Worm (Caenorhabditis elegans) whole organism, L4 larva: ENCODE data around the gene timp-1.

ENCODE experiments used
- D1046.2 ChIP-seq: fragments of 200-800 bp; sonication (Bioruptor generic); IDR thresholded peaks from 2 replicates; pipeline ENCODE4 v1.3.6; 2022; ENCODE audit warnings: missing genetic modification characterization, missing compliant biosample characterization
- F26F4.8 ChIP-seq: fragments of 200-800 bp; sonication (Bioruptor generic); conservative IDR thresholded peaks from 2 replicates; pipeline ENCODE4 v1.3.6; 2022; ENCODE audit warnings: missing genetic modification characterization, missing compliant biosample characterization
- F49E8.2 ChIP-seq: sonication (generic microtip); optimal IDR thresholded peaks from 2 replicates; lab custom pipeline; 2016; ENCODE audit warnings: missing compliant biosample characterization, mild to moderate bottlenecking, missing genetic modification characterization, borderline replicate concordance
- T20F7.1 ChIP-seq: fragments of 200-800 bp; sonication (Bioruptor generic); optimal IDR thresholded peaks from 2 replicates; lab custom pipeline; 2018; ENCODE audit warnings: mild to moderate bottlenecking, missing genetic modification characterization, missing compliant biosample characterization
- Y105C5A.15 ChIP-seq: fragments of 200-800 bp; sonication (Bioruptor generic); IDR thresholded peaks from 2 replicates; pipeline ENCODE4 v1.3.6; 2022; ENCODE audit warnings: missing genetic modification characterization, missing compliant biosample characterization
- Y48G9A.11 ChIP-seq: fragments of 200-800 bp; sonication (Bioruptor generic); IDR thresholded peaks from 2 replicates; pipeline ENCODE4 v1.3.6; 2022; ENCODE audit warnings: missing genetic modification reagents, missing genetic modification characterization, missing compliant biosample characterization
- Y75B8A.6 ChIP-seq: fragments of 200-800 bp; sonication (Bioruptor generic); IDR thresholded peaks from 2 replicates; pipeline ENCODE4 v1.3.6; 2022; ENCODE audit warnings: missing genetic modification reagents, missing genetic modification characterization, missing compliant biosample characterization
- ZK337.2 ChIP-seq: fragments of 200-800 bp; sonication (Bioruptor generic); IDR thresholded peaks from 2 replicates; pipeline ENCODE4 v1.3.6; 2022; ENCODE audit warnings: missing genetic modification reagents, missing genetic modification characterization, missing compliant biosample characterization
- aha-1 ChIP-seq: fragments of 150-350 bp; peaks from one replicate; lab custom pipeline; 2014; ENCODE audit warnings: missing biosample characterization, missing genetic modification characterization
- ama-1 ChIP-seq: fragments of 150-350 bp; optimal IDR thresholded peaks from 2 replicates; lab custom pipeline; 2014; ENCODE audit warnings: inconsistent platforms, mixed read lengths
- arid-1 ChIP-seq: fragments of 200-800 bp; sonication (Bioruptor generic); conservative IDR thresholded peaks from 2 replicates; pipeline ENCODE4 v1.3.6; 2022; ENCODE audit warnings: missing genetic modification reagents, missing genetic modification characterization, missing compliant biosample characterization
- attf-4 ChIP-seq: sonication (generic microtip); optimal IDR thresholded peaks from 3 replicates; lab custom pipeline; 2017; ENCODE audit warnings: missing biosample characterization, missing genetic modification characterization
- ceh-28 ChIP-seq: fragments of 150-350 bp; optimal IDR thresholded peaks from 2 replicates; lab custom pipeline; 2014; ENCODE audit warnings: missing biosample characterization, missing genetic modification reagents, missing genetic modification characterization
- ceh-32 ChIP-seq: sonication (generic microtip); optimal IDR thresholded peaks from 2 replicates; lab custom pipeline; 2016; ENCODE audit warnings: mild to moderate bottlenecking, missing genetic modification characterization, missing compliant biosample characterization; ENCODE audit not compliant: poor library complexity
- ceh-62 ChIP-seq: sonication (generic microtip); optimal IDR thresholded peaks from 2 replicates; lab custom pipeline; 2017; ENCODE audit warnings: missing biosample characterization, missing genetic modification characterization
- ceh-82 ChIP-seq: sonication (generic microtip); optimal IDR thresholded peaks from 2 replicates; lab custom pipeline; 2017; ENCODE audit warnings: missing biosample characterization, missing genetic modification characterization
- daf-16 ChIP-seq, 3 experiments: sonication (generic microtip); optimal IDR thresholded peaks; 2 replicates each; lab custom pipeline; 2016 to 2017; ENCODE audit warnings: missing genetic modification characterization in 3 of 3, missing genetic modification reagents in 3 of 3, mild to moderate bottlenecking in 2 of 3, missing compliant biosample characterization in 2 of 3, missing biosample characterization in 1 of 3, moderate library complexity in 1 of 3
- daf-8 ChIP-seq: fragments of 200-800 bp; sonication (Bioruptor generic); IDR thresholded peaks from 2 replicates; pipeline ENCODE4 v1.3.6; 2022; ENCODE audit warnings: missing genetic modification characterization, missing compliant biosample characterization
- dmd-8 ChIP-seq: fragments of 200-800 bp; sonication (Bioruptor generic); IDR thresholded peaks from 2 replicates; pipeline ENCODE4 v1.3.6; 2022; ENCODE audit warnings: missing genetic modification characterization, missing compliant biosample characterization
- dve-1 ChIP-seq: sonication (generic microtip); optimal IDR thresholded peaks from 2 replicates; lab custom pipeline; 2017; ENCODE audit warnings: antibody characterized with exemption, mild to moderate bottlenecking, missing genetic modification characterization, missing compliant biosample characterization; ENCODE audit not compliant: insufficient read depth
- egl-27 ChIP-seq: sonication (generic microtip); optimal IDR thresholded peaks from 3 replicates; lab custom pipeline; 2017; ENCODE audit warnings: missing biosample characterization, missing genetic modification reagents, missing genetic modification characterization
- fkh-10 ChIP-seq: fragments of 150-350 bp; optimal IDR thresholded peaks from 2 replicates; lab custom pipeline; 2014; ENCODE audit warnings: missing biosample characterization, missing genetic modification reagents, missing genetic modification characterization
- gei-8 ChIP-seq: fragments of 200-800 bp; sonication (Bioruptor generic); optimal IDR thresholded peaks from 2 replicates; lab custom pipeline; 2018; ENCODE audit warnings: mild to moderate bottlenecking, missing genetic modification characterization, missing compliant biosample characterization
- hif-1 ChIP-seq, 2 experiments: sonication (generic microtip); optimal IDR thresholded peaks; 2 replicates each; lab custom pipeline; 2016 to 2017; ENCODE audit warnings: missing compliant biosample characterization in 2 of 2, missing genetic modification characterization in 2 of 2, missing genetic modification reagents in 2 of 2, missing genotype in 2 of 2, mild to moderate bottlenecking in 1 of 2
- jun-1 ChIP-seq: fragments of 150-350 bp; optimal IDR thresholded peaks from 2 replicates; lab custom pipeline; 2014; ENCODE audit warnings: missing biosample characterization, missing genetic modification reagents, missing genetic modification characterization
- lin-13 ChIP-seq: fragments of 150-350 bp; optimal IDR thresholded peaks from 2 replicates; lab custom pipeline; 2014; ENCODE audit warnings: missing biosample characterization, missing genetic modification reagents, missing genetic modification characterization
- lin-29 ChIP-seq: fragments of 200-800 bp; sonication (Bioruptor generic); IDR thresholded peaks from 2 replicates; pipeline ENCODE4 v1.3.6; 2022; ENCODE audit warnings: missing genetic modification reagents, missing genetic modification characterization, missing compliant biosample characterization
- lin-38 ChIP-seq: fragments of 200-800 bp; sonication (Bioruptor generic); IDR thresholded peaks from 2 replicates; pipeline ENCODE4 v1.3.6; 2022; ENCODE audit warnings: missing genetic modification reagents, missing genetic modification characterization, missing compliant biosample characterization
- mdt-29 ChIP-seq: fragments of 200-800 bp; sonication (Bioruptor generic); IDR thresholded peaks from 2 replicates; pipeline ENCODE4 v1.3.6; 2022; ENCODE audit warnings: missing genetic modification reagents, missing genetic modification characterization, missing compliant biosample characterization
- nhr-102 ChIP-seq: sonication (generic microtip); optimal IDR thresholded peaks from 2 replicates; lab custom pipeline; 2016; ENCODE audit warnings: mild to moderate bottlenecking, missing genetic modification characterization, moderate library complexity, missing compliant biosample characterization
- nhr-111 ChIP-seq: fragments of 200-800 bp; sonication (Bioruptor generic); optimal IDR thresholded peaks from 2 replicates; lab custom pipeline; 2018; ENCODE audit warnings: mild to moderate bottlenecking, missing genetic modification characterization, missing compliant biosample characterization
- nhr-25 ChIP-seq: sonication (generic microtip); optimal IDR thresholded peaks from 2 replicates; lab custom pipeline; 2017; ENCODE audit warnings: missing genetic modification characterization, mild to moderate bottlenecking, missing compliant biosample characterization, antibody characterized with exemption, moderate library complexity, borderline replicate concordance; ENCODE audit not compliant: insufficient read depth
- nhr-76 ChIP-seq: fragments of 150-350 bp; optimal IDR thresholded peaks from 2 replicates; lab custom pipeline; 2014; ENCODE audit warnings: missing biosample characterization, missing genetic modification characterization
- php-3 ChIP-seq: fragments of 200-800 bp; sonication (Bioruptor generic); IDR thresholded peaks from 2 replicates; pipeline ENCODE4 v1.3.6; 2022; ENCODE audit warnings: missing genetic modification reagents, missing genetic modification characterization, missing compliant biosample characterization
- pqm-1 ChIP-seq: sonication (generic microtip); optimal IDR thresholded peaks from 2 replicates; lab custom pipeline; 2017; ENCODE audit warnings: missing biosample characterization, missing genetic modification characterization
- rbr-2 ChIP-seq: sonication (generic microtip); optimal IDR thresholded peaks from 2 replicates; lab custom pipeline; 2016; ENCODE audit warnings: missing genotype, missing genetic modification characterization, missing compliant biosample characterization
- snpc-1.2 ChIP-seq: fragments of 200-800 bp; sonication (Bioruptor generic); IDR thresholded peaks from 2 replicates; pipeline ENCODE4 v1.3.6; 2022; ENCODE audit warnings: missing genetic modification reagents, missing genetic modification characterization, missing compliant biosample characterization
- snpc-4 ChIP-seq: fragments of 150-350 bp; optimal IDR thresholded peaks from 2 replicates; lab custom pipeline; 2014; ENCODE audit warnings: missing biosample characterization, missing genetic modification characterization
- unc-130 ChIP-seq: sonication (generic microtip); optimal IDR thresholded peaks from 2 replicates; lab custom pipeline; 2016; ENCODE audit warnings: missing genetic modification reagents, missing genetic modification characterization, missing compliant biosample characterization
- unc-62 ChIP-seq, 3 experiments: fragments of 150-350 bp in 1 of 3; sonication (generic microtip); optimal IDR thresholded peaks in 2 of 3; peaks in 1 of 3; 1 replicate in 1 of 3; 2 replicates in 2 of 3; lab custom pipeline; 2014 to 2017; ENCODE audit warnings: missing biosample characterization in 3 of 3, missing genetic modification characterization in 3 of 3, missing genetic modification reagents in 3 of 3, missing genotype in 1 of 3
- vab-7 ChIP-seq: fragments of 200-800 bp; sonication (Bioruptor generic); IDR thresholded peaks from 2 replicates; pipeline ENCODE4 v1.3.6; 2022; ENCODE audit warnings: missing genetic modification reagents, missing genetic modification characterization, missing compliant biosample characterization
- zag-1 ChIP-seq: fragments of 150-350 bp; optimal IDR thresholded peaks from 2 replicates; lab custom pipeline; 2014; ENCODE audit warnings: missing biosample characterization, missing genetic modification characterization
- zip-11 ChIP-seq: fragments of 200-800 bp; sonication (Bioruptor generic); IDR thresholded peaks from 2 replicates; pipeline ENCODE4 v1.3.6; 2022; ENCODE audit warnings: missing genetic modification characterization, missing compliant biosample characterization
- zip-2 ChIP-seq: fragments of 150-350 bp; optimal IDR thresholded peaks from 2 replicates; lab custom pipeline; 2014; ENCODE audit warnings: missing biosample characterization, missing genetic modification characterization

Gene timp-1

ce11 chrV:8223417-8223816, 16.4 kb downstream of the timp-1 start:
- peak; percentile 38 for TF ChIP-seq lin-38 (GFP tag; lab: Robert Waterston, UW)
- TF ChIP-seq dmd-8 (GFP tag; lab: Robert Waterston, UW): no peak
- peak; percentile 9 for TF ChIP-seq F49E8.2 (tag; lab: Kevin White, UChicago)

ce11 chrV:8224634-8225033, 17.6 kb downstream of the timp-1 start, which contains the start of gene pax-1:
Gene pax-1, plus strand, starts transcription at chrV:8224934.
- TF ChIP-seq D1046.2 (GFP tag; lab: Robert Waterston, UW) (no peak), jun-1 (tag; lab: Kevin White, UChicago) (no peak), ceh-32 (tag; lab: Kevin White, UChicago) (no peak), nhr-102 (tag; lab: Kevin White, UChicago) (no peak), nhr-111 (GFP tag; lab: Kevin White, UChicago) (no peak), aha-1 (tag; lab: Kevin White, UChicago) (no peak), lin-29 (no peak), fkh-10 (no peak), mdt-29 (no peak), rbr-2 (tag; lab: Kevin White, UChicago) (no peak)

- TF ChIP-seq ceh-82 (tag; lab: Kevin White, UChicago) (no peak), unc-62 (GFP tag; optimal IDR thresholded peaks at IDR 0.05 in 1 of 2; lab: Kevin White, UChicago) (peak in 1 of 2 experiments; percentile 47), unc-62 (tag; optimal IDR thresholded peaks at IDR 0.05; lab: Kevin White, UChicago) (no peak)
- TF ChIP-seq, all 104 proteins: peak for 1
Observed at ce11 chrV:8226812-8227211, 19.8 kb downstream of the timp-1 start, which contains the start of gene K07C11.10. Gene K07C11.10, minus strand, starts transcription at chrV:8226912.

- TF ChIP-seq arid-1 (GFP tag; lab: Robert Waterston, UW) (peak; percentile 70; the same call in 1 of the 2 replicates), ZK337.2 (no peak), gei-8 (no peak), zag-1 (tag; lab: Kevin White, UChicago) (no peak), ceh-62 (tag; lab: Kevin White, UChicago) (no peak), ceh-28 (tag; lab: Kevin White, UChicago) (no peak), nhr-25 (peak; percentile 56), lin-13 (GFP tag; lab: Kevin White, UChicago) (peak; percentile 78), pqm-1 (tag; lab: Kevin White, UChicago) (peak; percentile 8), nhr-102 (tag; lab: Kevin White, UChicago) (peak; percentile 91), daf-8 (GFP tag; lab: Robert Waterston, UW) (no peak), snpc-1.2 (GFP tag; lab: Robert Waterston, UW) (peak; percentile 92), jun-1 (tag; lab: Kevin White, UChicago) (no peak), Y75B8A.6 (no peak), Y48G9A.11 (peak; percentile 92), zip-11 (no peak), egl-27 (no peak), attf-4 (tag; lab: Kevin White, UChicago) (no peak), rbr-2 (tag; lab: Kevin White, UChicago) (peak; percentile 83), dve-1 (tag; lab: Kevin White, UChicago) (peak; percentile 92), hif-1 (tag; optimal IDR thresholded peaks at IDR 0.05; lab: Kevin White, UChicago) (peak; percentile 12 to 30), ama-1 (peak; percentile 94), ceh-32 (tag; lab: Kevin White, UChicago) (no peak), lin-29 (peak; percentile 25; the same call in 1 of the 2 replicates), daf-16 (GFP tag; optimal IDR thresholded peaks at IDR 0.05; lab: Kevin White, UChicago) (peak; percentile 65 to 88), daf-16 (tag; optimal IDR thresholded peaks at IDR 0.05; lab: Kevin White, UChicago) (peak; percentile 86), nhr-76 (tag; lab: Kevin White, UChicago) (no peak), T20F7.1 (peak; percentile 82), unc-130 (peak; percentile 91), vab-7 (GFP tag; lab: Robert Waterston, UW) (0 out of 2 replicates have a peak, but pooled peaks have one; percentile 29), F26F4.8 (GFP tag; lab: Robert Waterston, UW) (no peak), Y105C5A.15 (no peak), snpc-4 (tag; lab: Kevin White, UChicago) (peak; percentile 96), zip-2 (no peak), php-3 (GFP tag; lab: Robert Waterston, UW) (peak; percentile 73)
Observed at ce11 chrV:8228712-8229119, 21.7 kb downstream of the timp-1 start.
